Fruit fly (Drosophila melanogaster): Measurements from ENCODE around the gene Acn.
A peak's percentile ranks its signal among the peaks of the same experiment; 100 is the strongest.

Acn gene

dm6 chr2L:19048912-19049311, 3.8 kb downstream of the Acn start, which contains the start of gene CG10470:
CG10470 (plus strand) TSS chr2L:19049076.
- TF ChIP-seq CG5204 (GFP tag; optimal IDR thresholded peaks at IDR 0.05) = no peak
- peak; percentile 71 for TF ChIP-seq bab1 (GFP tag; optimal IDR thresholded peaks at IDR 0.05)
- peak; percentile 31 for TF ChIP-seq CG14711 (tag; optimal IDR thresholded peaks at IDR 0.05)

dm6 chr2L:19051534-19052100, 6.5 kb downstream of the Acn start, which contains the start of gene Rpn3:
Rpn3 (plus strand) TSS chr2L:19051790.
- peak; percentile 56 for TF ChIP-seq CG7045 (GFP tag; optimal IDR thresholded peaks at IDR 0.05)
- peak; percentile 51 for TF ChIP-seq CG12768 (GFP tag; optimal IDR thresholded peaks at IDR 0.05)
- no peak for TF ChIP-seq toe (GFP tag; optimal IDR thresholded peaks at IDR 0.05)
- peak; percentile 78 for TF ChIP-seq CG11617 (GFP tag; optimal IDR thresholded peaks at IDR 0.05)
- no peak for TF ChIP-seq CG5204 (GFP tag; optimal IDR thresholded peaks at IDR 0.05)
- peak; percentile 83 for TF ChIP-seq CG14711 (tag; optimal IDR thresholded peaks at IDR 0.05)
- peak; percentile 29 for TF ChIP-seq ovo (GFP tag; optimal IDR thresholded peaks at IDR 0.05)
- TF ChIP-seq bab1 (GFP tag; optimal IDR thresholded peaks at IDR 0.05) = peak; percentile 84
- peak; percentile 72 for TF ChIP-seq Crg-1 (GFP tag; optimal IDR thresholded peaks at IDR 0.05)
- peak; percentile 60 for TF ChIP-seq tj (GFP tag; optimal IDR thresholded peaks at IDR 0.05)
- peak; percentile 73 for TF ChIP-seq CG33017 (tag; optimal IDR thresholded peaks at IDR 0.05)
- TF ChIP-seq CG7101 (tag; optimal IDR thresholded peaks at IDR 0.05) = peak; percentile 83
- no peak for TF ChIP-seq cic (GFP tag; optimal IDR thresholded peaks at IDR 0.05)
- peak; percentile 72 for TF ChIP-seq CG1620 (GFP tag; optimal IDR thresholded peaks at IDR 0.05)
- no peak for TF ChIP-seq Hr96 (GFP tag; optimal IDR thresholded peaks at IDR 0.05)
- TF ChIP-seq cnc (optimal IDR thresholded peaks at IDR 0.05) = peak; percentile 97 to 99
- peak; percentile 55 for TF ChIP-seq pad (GFP tag; optimal IDR thresholded peaks at IDR 0.05)
- TF ChIP-seq kay (GFP tag; ENCODE audit: borderline replicate concordance) = no peak
- TF ChIP-seq Mnt (GFP tag; optimal IDR thresholded peaks at IDR 0.05) = peak; percentile 90
- peak; percentile 62 for TF ChIP-seq Clk (GFP tag; optimal IDR thresholded peaks at IDR 0.05)

- no peak for TF ChIP-seq CG14711 (tag; optimal IDR thresholded peaks at IDR 0.05)
- no peak for TF ChIP-seq toe (GFP tag; optimal IDR thresholded peaks at IDR 0.05)
- peak; percentile 65 for TF ChIP-seq tj (GFP tag; optimal IDR thresholded peaks at IDR 0.05)
- TF ChIP-seq Clk (GFP tag; optimal IDR thresholded peaks at IDR 0.05) = peak; percentile 17
- TF ChIP-seq ovo (GFP tag; optimal IDR thresholded peaks at IDR 0.05) = no peak
- peak; percentile 55 for TF ChIP-seq cic (GFP tag; optimal IDR thresholded peaks at IDR 0.05)
- peak; percentile 50 for TF ChIP-seq CG11617 (GFP tag; optimal IDR thresholded peaks at IDR 0.05)
- TF ChIP-seq CG5204 (GFP tag; optimal IDR thresholded peaks at IDR 0.05) = no peak
- peak; percentile 39 for TF ChIP-seq CG12768 (GFP tag; optimal IDR thresholded peaks at IDR 0.05)
- TF ChIP-seq pad (GFP tag; optimal IDR thresholded peaks at IDR 0.05) = peak; percentile 45
- peak; percentile 5 for TF ChIP-seq bab1 (GFP tag; optimal IDR thresholded peaks at IDR 0.05)
- peak; percentile 79 for TF ChIP-seq Mnt (GFP tag; optimal IDR thresholded peaks at IDR 0.05)
These were observed 8.8 kb downstream of the Acn start, which contains the start of gene CG10492 for dm6 chr2L:19053860-19054515. CG10492 (plus strand) TSS chr2L:19054078.

- TF ChIP-seq pad (GFP tag; optimal IDR thresholded peaks at IDR 0.05) (no peak), tj (GFP tag; optimal IDR thresholded peaks at IDR 0.05) (no peak), cic (GFP tag; optimal IDR thresholded peaks at IDR 0.05) (no peak), CG12768 (GFP tag; optimal IDR thresholded peaks at IDR 0.05) (no peak)
These were observed 9.3 kb downstream of the Acn start for dm6 chr2L:19054516-19054887.

- TF ChIP-seq bab1 (GFP tag; optimal IDR thresholded peaks at IDR 0.05) (no peak), CG12768 (GFP tag; optimal IDR thresholded peaks at IDR 0.05) (no peak), CG7101 (tag; optimal IDR thresholded peaks at IDR 0.05) (no peak), cic (GFP tag; optimal IDR thresholded peaks at IDR 0.05) (no peak), cnc (optimal IDR thresholded peaks at IDR 0.05) (no peak), Crg-1 (GFP tag; optimal IDR thresholded peaks at IDR 0.05) (no peak), CG1620 (GFP tag; optimal IDR thresholded peaks at IDR 0.05) (no peak), CG11617 (GFP tag; optimal IDR thresholded peaks at IDR 0.05) (no peak), CG7045 (GFP tag; optimal IDR thresholded peaks at IDR 0.05) (no peak), Clk (GFP tag; optimal IDR thresholded peaks at IDR 0.05) (no peak), tj (GFP tag; optimal IDR thresholded peaks at IDR 0.05) (no peak)
These were observed 12.6 kb downstream of the Acn start for dm6 chr2L:19057799-19058198.

dm6 chr2L:19058916-19059315, 13.8 kb downstream of the Acn start, which contains the start of gene Phlpp:
Phlpp (plus strand) TSS chr2L:19059129.
- TF ChIP-seq ovo (GFP tag; optimal IDR thresholded peaks at IDR 0.05) (no peak), pad (GFP tag; optimal IDR thresholded peaks at IDR 0.05) (no peak), bab1 (GFP tag; optimal IDR thresholded peaks at IDR 0.05) (peak; percentile 42)

dm6 chr2L:19063090-19063692, 18.0 kb downstream of the Acn start, which contains the start of gene Dus4:
Dus4 (plus strand) TSS chr2L:19063295.
- TF ChIP-seq Mnt (GFP tag; optimal IDR thresholded peaks at IDR 0.05) = peak; percentile 58
- TF ChIP-seq toe (GFP tag; optimal IDR thresholded peaks at IDR 0.05) = no peak
- no peak for TF ChIP-seq kay (GFP tag; ENCODE audit: borderline replicate concordance)
- no peak for TF ChIP-seq CG5204 (GFP tag; optimal IDR thresholded peaks at IDR 0.05)
- no peak for TF ChIP-seq tj (GFP tag; optimal IDR thresholded peaks at IDR 0.05)
